Worm (Caenorhabditis elegans): ENCODE results near the gene F44F4.15.
A peak's percentile ranks its signal among the peaks of the same experiment; 100 is the strongest.

F44F4.15 gene

ce11 chrII:10872541-10872940 is 41.9 kb upstream of the F44F4.15 start, which contains the start of the genes cyn-4 and copz-1:
TSS of gene cyn-4 (minus strand) at chrII:10872611.
TSS of gene copz-1 (plus strand) at chrII:10872879.
- TF ChIP-seq flh-1 (GFP tag; optimal IDR thresholded peaks at IDR 0.05) (no peak), sptf-1 (tag; optimal IDR thresholded peaks at IDR 0.05) (peak; percentile 49), tbx-8 (GFP tag; optimal IDR thresholded peaks at IDR 0.05) (no peak), unc-39 (tag; optimal IDR thresholded peaks at IDR 0.05) (no peak), sem-2 (GFP tag; optimal IDR thresholded peaks at IDR 0.05) (no peak), unc-120 (tag; optimal IDR thresholded peaks at IDR 0.05; ENCODE audit: poor library complexity, severe bottlenecking) (no peak), lin-13 (tag; optimal IDR thresholded peaks at IDR 0.05) (peak; percentile 43), cnd-1 (tag; optimal IDR thresholded peaks at IDR 0.05) (no peak), mab-5 (tag; optimal IDR thresholded peaks at IDR 0.05) (no peak), ceh-39 (tag; optimal IDR thresholded peaks at IDR 0.05) (peak; percentile 67), lsy-2 (tag; optimal IDR thresholded peaks at IDR 0.05) (peak; percentile 78), nhr-237 (tag; optimal IDR thresholded peaks at IDR 0.05) (peak; percentile 28), nhr-12 (tag; optimal IDR thresholded peaks at IDR 0.05) (no peak), drap-1 (GFP tag; optimal IDR thresholded peaks at IDR 0.05) (no peak), elt-1 (tag; optimal IDR thresholded peaks at IDR 0.05; ENCODE audit: borderline replicate concordance, insufficient read depth) (no peak), nhr-28 (tag; optimal IDR thresholded peaks at IDR 0.05) (no peak), mep-1 (tag; optimal IDR thresholded peaks at IDR 0.05) (peak; percentile 61), ham-2 (GFP tag; optimal IDR thresholded peaks at IDR 0.05) (no peak), unc-62 (GFP tag; optimal IDR thresholded peaks at IDR 0.05) (no peak), hlh-1 (tag; optimal IDR thresholded peaks at IDR 0.05) (peak; percentile 3), lin-32 (GFP tag; optimal IDR thresholded peaks at IDR 0.05) (no peak), ces-1 (GFP tag; optimal IDR thresholded peaks at IDR 0.05) (peak; percentile 81), snpc-4 (tag; optimal IDR thresholded peaks at IDR 0.05) (no peak), ceh-43 (GFP tag; optimal IDR thresholded peaks at IDR 0.05) (no peak), blmp-1 (tag; optimal IDR thresholded peaks at IDR 0.05) (no peak), M03D4.4 (tag; optimal IDR thresholded peaks at IDR 0.05) (no peak), nhr-2 (tag; optimal IDR thresholded peaks at IDR 0.05) (peak; percentile 2), pha-4 (tag; optimal IDR thresholded peaks at IDR 0.05) (peak; percentile 75), nhr-76 (tag; optimal IDR thresholded peaks at IDR 0.05) (no peak), ceh-83 (GFP tag; optimal IDR thresholded peaks at IDR 0.05) (no peak), ztf-11 (tag; optimal IDR thresholded peaks at IDR 0.05) (no peak), bed-3 (GFP tag; optimal IDR thresholded peaks at IDR 0.05) (no peak), zip-8 (tag; optimal IDR thresholded peaks at IDR 0.05) (no peak), mls-2 (tag; optimal IDR thresholded peaks at IDR 0.05) (peak; percentile 41), elt-3 (tag; optimal IDR thresholded peaks at IDR 0.05) (no peak)

ce11 chrII:10873631-10874030 is 40.8 kb upstream of the F44F4.15 start, which contains the start of gene orc-2:
TSS of gene orc-2 (plus strand) at chrII:10873931.
- no peak for TF ChIP-seq unc-39 (tag; optimal IDR thresholded peaks at IDR 0.05)
- no peak for TF ChIP-seq sptf-1 (tag; optimal IDR thresholded peaks at IDR 0.05)
- TF ChIP-seq mls-2 (tag; optimal IDR thresholded peaks at IDR 0.05) = no peak
- no peak for TF ChIP-seq cnd-1 (tag; optimal IDR thresholded peaks at IDR 0.05)
- TF ChIP-seq bed-3 (GFP tag; optimal IDR thresholded peaks at IDR 0.05) = no peak
- no peak for TF ChIP-seq ces-1 (GFP tag; optimal IDR thresholded peaks at IDR 0.05)
- no peak for TF ChIP-seq unc-62 (GFP tag; optimal IDR thresholded peaks at IDR 0.05)
- TF ChIP-seq ceh-39 (tag; optimal IDR thresholded peaks at IDR 0.05) = no peak
- no peak for TF ChIP-seq lin-13 (tag; optimal IDR thresholded peaks at IDR 0.05)
- TF ChIP-seq ceh-43 (GFP tag; optimal IDR thresholded peaks at IDR 0.05) = no peak
- no peak for TF ChIP-seq lin-32 (GFP tag; optimal IDR thresholded peaks at IDR 0.05)
- no peak for TF ChIP-seq flh-1 (GFP tag; optimal IDR thresholded peaks at IDR 0.05)
- no peak for TF ChIP-seq mab-5 (tag; optimal IDR thresholded peaks at IDR 0.05)
- TF ChIP-seq nhr-237 (tag; optimal IDR thresholded peaks at IDR 0.05) = no peak
- no peak for TF ChIP-seq zip-8 (tag; optimal IDR thresholded peaks at IDR 0.05)
- no peak for TF ChIP-seq unc-120 (tag; optimal IDR thresholded peaks at IDR 0.05; ENCODE audit: poor library complexity, severe bottlenecking)
- TF ChIP-seq nhr-12 (tag; optimal IDR thresholded peaks at IDR 0.05) = no peak
- TF ChIP-seq drap-1 (GFP tag; optimal IDR thresholded peaks at IDR 0.05) = no peak

- TF ChIP-seq sem-2 (GFP tag; optimal IDR thresholded peaks at IDR 0.05) (no peak), mab-5 (tag; optimal IDR thresholded peaks at IDR 0.05) (no peak), lin-13 (tag; optimal IDR thresholded peaks at IDR 0.05) (no peak), nhr-28 (tag; optimal IDR thresholded peaks at IDR 0.05) (no peak), ceh-43 (GFP tag; optimal IDR thresholded peaks at IDR 0.05) (no peak), cnd-1 (tag; optimal IDR thresholded peaks at IDR 0.05) (no peak), ceh-39 (tag; optimal IDR thresholded peaks at IDR 0.05) (no peak), elt-1 (tag; optimal IDR thresholded peaks at IDR 0.05; ENCODE audit: borderline replicate concordance, insufficient read depth) (no peak), flh-1 (GFP tag; optimal IDR thresholded peaks at IDR 0.05) (no peak), nhr-12 (tag; optimal IDR thresholded peaks at IDR 0.05) (no peak)
Observed at ce11 chrII:10880625-10881024, 33.8 kb upstream of the F44F4.15 start, which contains the start of gene lurp-1. TSS of gene lurp-1 (plus strand) at chrII:10880925.

All from whole organism, mixed stage, embryonic.